Fruit fly (Drosophila melanogaster): ENCODE data around the gene CG11029.

Gene CG11029

DNA sequence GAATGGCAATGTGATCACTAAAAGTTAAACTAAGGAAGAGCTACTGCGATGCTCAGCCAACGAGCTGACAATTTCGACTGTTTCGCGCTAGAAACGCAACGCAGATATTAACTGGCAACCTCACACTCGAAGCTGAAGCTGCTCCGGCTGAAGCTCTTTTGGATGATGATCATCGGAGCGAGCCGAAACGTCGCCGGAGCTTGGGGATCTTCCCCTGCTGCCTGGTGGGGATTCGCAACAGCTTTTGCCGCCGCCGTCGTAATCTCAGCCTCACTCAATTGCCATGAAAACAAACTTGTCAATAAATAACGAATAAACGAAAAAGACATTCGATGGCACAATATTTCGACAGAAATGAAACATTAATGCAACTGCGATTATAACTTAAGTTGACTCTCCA lies 20.1 kb downstream of the CG11029 start, which contains the start of gene obst-E:
TSS of gene obst-E (minus strand) at position 101 of the 400 bp plus-strand sequence.
- TF ChIP-seq noc (tag; optimal IDR thresholded peaks at IDR 0.05): no peak

- TF ChIP-seq noc (tag; optimal IDR thresholded peaks at IDR 0.05): no peak
These were observed 20.6 kb downstream of the CG11029 start for dm6 chr2L:5766498-5767008.

DNA sequence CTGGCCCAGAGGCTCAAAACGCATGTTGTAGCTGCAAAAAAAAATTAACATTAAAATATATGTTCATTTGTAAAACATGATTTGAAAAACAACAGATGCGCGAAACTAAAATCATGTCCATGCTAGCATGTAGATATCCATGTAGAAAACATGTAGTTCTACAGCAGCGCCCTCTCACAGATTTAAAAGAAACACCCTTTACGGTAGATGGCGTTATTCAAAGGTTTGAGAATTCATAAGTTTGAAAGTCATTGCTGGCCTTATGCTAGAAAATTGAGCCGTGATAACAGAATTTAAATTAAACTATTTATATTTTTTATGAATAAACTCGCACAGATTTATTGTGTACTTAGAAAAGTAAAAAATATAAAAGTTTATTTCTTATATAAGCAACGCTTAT lies 25.2 kb downstream of the CG11029 start:
- no peak for TF ChIP-seq noc (tag; optimal IDR thresholded peaks at IDR 0.05)

dm6 chr2L:5772262-5772661 lies 26.3 kb downstream of the CG11029 start:
- TF ChIP-seq noc (tag; optimal IDR thresholded peaks at IDR 0.05): no peak

DNA sequence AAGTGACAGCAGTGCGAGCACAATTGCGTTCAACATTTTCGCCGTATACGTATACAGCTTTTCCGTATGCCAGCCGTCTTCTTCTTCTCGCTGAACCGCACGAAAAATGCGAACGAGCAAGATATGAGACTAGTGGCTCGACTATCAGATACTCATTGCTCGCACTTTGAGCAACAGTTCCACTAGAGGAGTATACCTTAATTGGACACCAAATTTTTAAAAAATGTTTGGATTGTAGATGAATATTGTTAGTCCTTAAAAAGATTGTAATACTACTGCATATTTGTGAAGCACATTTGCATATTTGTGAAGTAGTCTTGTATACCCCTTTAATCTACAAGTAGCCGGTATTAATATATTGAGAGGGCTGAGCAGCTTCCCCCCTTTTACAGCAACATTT lies 32.2 kb downstream of the CG11029 start:
- TF ChIP-seq noc (tag; optimal IDR thresholded peaks at IDR 0.05): no peak

DNA sequence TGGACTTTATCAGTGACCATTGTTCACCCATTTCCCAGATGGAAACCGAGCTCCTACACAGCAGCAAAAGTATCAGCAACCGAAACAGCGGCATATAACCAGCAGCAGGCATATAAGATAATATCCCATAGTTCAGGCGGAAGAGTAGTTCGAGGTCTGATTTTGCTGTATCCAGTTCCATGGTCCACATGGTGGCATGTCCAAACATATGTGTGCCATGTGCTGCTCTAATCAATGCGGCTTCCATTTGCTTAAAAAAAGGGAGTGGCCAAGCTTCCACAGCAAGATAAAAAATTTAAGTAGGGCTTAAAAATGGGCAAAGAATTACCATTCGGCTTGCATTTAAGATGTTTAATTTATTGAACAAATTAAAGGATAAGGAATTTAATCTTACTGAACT lies 34.7 kb downstream of the CG11029 start:
- no peak for TF ChIP-seq noc (tag; optimal IDR thresholded peaks at IDR 0.05)

DNA sequence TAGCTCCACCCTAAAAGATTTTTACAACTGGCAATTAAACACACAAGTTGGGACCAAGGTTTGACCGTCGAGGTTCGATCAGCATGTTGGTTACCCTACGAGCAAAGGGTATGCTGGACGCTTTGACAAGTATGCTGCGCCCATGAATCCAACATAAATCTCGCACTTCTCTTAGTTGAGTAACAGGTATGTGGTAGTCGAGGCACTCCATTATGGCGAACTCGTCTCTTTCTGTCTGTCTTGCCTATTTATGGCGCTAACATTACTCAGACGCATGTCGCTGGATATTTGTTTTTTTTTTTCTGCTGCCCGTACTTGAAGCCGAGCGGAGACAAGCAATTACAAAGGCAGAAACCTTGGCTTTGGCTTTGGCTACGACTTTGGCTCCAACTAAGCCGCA lies 35.2 kb downstream of the CG11029 start:
- no peak for TF ChIP-seq noc (tag; optimal IDR thresholded peaks at IDR 0.05)

DNA sequence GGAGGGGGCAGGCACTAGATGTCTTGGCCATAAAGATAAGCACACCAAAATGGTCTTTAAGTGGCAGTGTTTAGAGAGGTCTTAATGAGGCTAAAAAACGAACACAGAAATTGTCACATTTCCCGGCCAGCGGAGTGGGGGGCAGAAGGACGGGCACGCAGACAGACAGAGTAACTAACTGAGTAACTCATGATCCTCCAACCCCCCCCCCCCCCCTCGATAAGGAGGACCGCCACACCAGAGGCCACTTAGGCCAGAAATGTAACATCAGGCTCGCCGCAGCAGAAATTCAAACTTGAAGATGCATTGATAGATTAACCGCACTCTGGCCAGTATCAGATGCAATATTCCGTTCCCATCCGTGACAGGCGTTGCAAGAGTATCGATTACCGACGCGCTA lies 36.9 kb downstream of the CG11029 start:
- no peak for TF ChIP-seq noc (tag; optimal IDR thresholded peaks at IDR 0.05)

dm6 chr2L:5783731-5784130 lies 37.8 kb downstream of the CG11029 start, which contains the start of gene CG31913:
Gene CG31913 (plus strand): TSS chr2L:5784031.
- TF ChIP-seq noc (tag; optimal IDR thresholded peaks at IDR 0.05): no peak

DNA sequence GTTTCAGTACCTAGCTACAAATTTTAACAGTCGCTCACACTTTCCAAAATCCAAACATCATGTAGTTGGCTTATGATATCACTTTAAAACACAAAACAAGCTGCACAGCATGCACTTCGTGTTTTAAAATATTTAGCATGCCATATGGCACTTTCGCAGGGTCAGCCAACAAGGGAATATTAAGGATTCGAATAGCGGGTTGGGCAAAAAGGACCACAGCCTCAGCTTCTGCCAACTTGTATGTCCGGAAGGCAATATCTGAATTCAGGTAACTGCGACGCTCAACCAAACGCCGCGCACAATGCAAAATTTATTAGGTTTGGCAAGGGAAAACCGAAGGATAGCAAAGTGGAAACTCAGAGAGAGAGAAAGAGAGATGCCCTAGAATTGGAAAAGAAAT lies 43.3 kb downstream of the CG11029 start:
- no peak for TF ChIP-seq noc (tag; optimal IDR thresholded peaks at IDR 0.05)

- no peak for TF ChIP-seq noc (tag; optimal IDR thresholded peaks at IDR 0.05)
These were observed 45.0 kb downstream of the CG11029 start for dm6 chr2L:5790799-5791526.

dm6 chr2L:5793098-5793497 lies 47.1 kb downstream of the CG11029 start:
- no peak for TF ChIP-seq noc (tag; optimal IDR thresholded peaks at IDR 0.05)

DNA sequence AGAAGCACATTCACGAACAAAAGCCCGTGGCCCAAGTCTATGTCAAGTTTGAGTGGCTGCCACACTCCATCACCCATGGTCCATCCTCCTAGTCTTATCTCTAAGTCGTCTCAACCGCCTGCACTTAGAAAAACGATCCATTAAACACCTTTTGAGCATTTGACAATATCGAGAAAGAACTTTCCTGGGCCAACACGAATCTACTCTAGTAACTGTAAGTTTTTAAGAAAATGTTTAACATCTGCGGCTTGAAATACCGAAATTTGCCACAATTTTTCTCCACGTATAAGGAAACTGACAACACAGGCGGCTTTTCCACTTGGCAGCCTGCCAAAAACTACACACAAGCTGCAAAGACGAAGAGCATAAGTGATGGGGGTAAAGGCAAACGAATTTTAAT lies 49.2 kb downstream of the CG11029 start:
- no peak for TF ChIP-seq noc (tag; optimal IDR thresholded peaks at IDR 0.05)

Measured in whole organism, larva.